Fruit fly (Drosophila melanogaster) whole organism, embryonic: ENCODE measurements around the gene Polr2I.
A peak's percentile ranks its signal among the peaks of the same experiment; 100 is the strongest.

ENCODE experiments used
- Adf1 ChIP-seq: fragments of 200-800 bp; sonication (Bioruptor generic); IDR thresholded peaks from 2 replicates; pipeline ENCODE4 v1.3.6; 2022; ENCODE audit warnings: missing biosample characterization, missing genetic modification characterization
- Atf-2 ChIP-seq: fragments of 200-800 bp; sonication (Bioruptor generic); optimal IDR thresholded peaks from 2 replicates; lab custom pipeline; 2016; ENCODE audit warnings: missing biosample characterization, missing genetic modification characterization
- Atf3 ChIP-seq: fragments of 200-800 bp; sonication (Bioruptor generic); optimal IDR thresholded peaks from 3 replicates; lab custom pipeline; 2016; ENCODE audit warnings: missing biosample characterization, missing genetic modification characterization
- Atf6 ChIP-seq: fragments of 200-800 bp; sonication (Bioruptor generic); IDR thresholded peaks from 2 replicates; pipeline ENCODE4 v1.3.6; 2022; ENCODE audit warnings: missing biosample characterization, missing genetic modification characterization
- CG10654 ChIP-seq: fragments of 200-800 bp; sonication (Bioruptor generic); optimal IDR thresholded peaks from 2 replicates; lab custom pipeline; 2016; ENCODE audit warnings: missing biosample characterization, missing genetic modification characterization
- CG11456 ChIP-seq: fragments of 200-800 bp; sonication (Bioruptor generic); IDR thresholded peaks from 3 replicates; pipeline ENCODE4 v1.3.6; 2022; ENCODE audit warnings: missing biosample characterization, missing genetic modification characterization
- CG11560 ChIP-seq: fragments of 200-800 bp; sonication (Bioruptor generic); IDR thresholded peaks from 3 replicates; pipeline ENCODE4 v1.3.6; 2022; ENCODE audit warnings: missing biosample characterization, missing genetic modification characterization
- CG11695 ChIP-seq: fragments of 200-800 bp; sonication (Bioruptor generic); IDR thresholded peaks from 3 replicates; pipeline ENCODE4 v1.3.6; 2022; ENCODE audit warnings: missing biosample characterization, missing genetic modification characterization
- CG12219 ChIP-seq: fragments of 200-800 bp; sonication (Bioruptor generic); optimal IDR thresholded peaks from 3 replicates; lab custom pipeline; 2018; ENCODE audit warnings: missing biosample characterization, mild to moderate bottlenecking, missing genetic modification characterization
- CG14441 ChIP-seq: fragments of 200-800 bp; sonication (Bioruptor generic); IDR thresholded peaks from 2 replicates; pipeline ENCODE4 v1.3.6; 2022; ENCODE audit warnings: missing biosample characterization, missing genetic modification characterization
- CG16863 ChIP-seq: fragments of 200-800 bp; sonication (Bioruptor generic); optimal IDR thresholded peaks from 3 replicates; lab custom pipeline; 2016; ENCODE audit warnings: missing biosample characterization, missing genetic modification characterization
- CG17361 ChIP-seq: fragments of 200-800 bp; sonication (Bioruptor generic); IDR thresholded peaks from 3 replicates; pipeline ENCODE4 v1.3.6; 2022; ENCODE audit warnings: missing biosample characterization, missing genetic modification characterization
- CG17385 ChIP-seq: fragments of 200-800 bp; sonication (Bioruptor generic); optimal IDR thresholded peaks from 3 replicates; lab custom pipeline; 2018; ENCODE audit warnings: missing biosample characterization, mild to moderate bottlenecking, missing genetic modification characterization
- CG17829 ChIP-seq: fragments of 200-800 bp; optimal IDR thresholded peaks from 2 replicates; lab custom pipeline; 2019; ENCODE audit warnings: missing biosample characterization, mild to moderate bottlenecking, missing genetic modification characterization, moderate library complexity
- CG34224 ChIP-seq: fragments of 200-800 bp; sonication (Bioruptor generic); IDR thresholded peaks from 3 replicates; pipeline ENCODE4 v1.3.6; 2022; ENCODE audit warnings: missing biosample characterization, missing genetic modification characterization; ENCODE audit not compliant: partially characterized antibody
- CG5245 ChIP-seq: fragments of 200-800 bp; sonication (Bioruptor generic); optimal IDR thresholded peaks from 3 replicates; lab custom pipeline; 2016; ENCODE audit warnings: missing biosample characterization, missing genetic modification characterization
- CG9727 ChIP-seq: fragments of 200-800 bp; sonication (Bioruptor generic); optimal IDR thresholded peaks from 3 replicates; lab custom pipeline; 2017; ENCODE audit warnings: missing biosample characterization, mild to moderate bottlenecking, missing genetic modification characterization
- CG9817 ChIP-seq: fragments of 200-800 bp; sonication (Bioruptor generic); optimal IDR thresholded peaks from 2 replicates; lab custom pipeline; 2018; ENCODE audit warnings: missing biosample characterization, mild to moderate bottlenecking, missing genetic modification characterization, moderate library complexity
- CG9876 ChIP-seq: fragments of 200-800 bp; sonication (Bioruptor generic); optimal IDR thresholded peaks from 2 replicates; lab custom pipeline; 2016; ENCODE audit warnings: missing biosample characterization, missing genetic modification characterization
- CkIIα-i1 ChIP-seq: fragments of 200-800 bp; sonication (Bioruptor generic); IDR thresholded peaks from 2 replicates; pipeline ENCODE4 v1.3.6; 2022; ENCODE audit warnings: missing biosample characterization, missing genetic modification characterization
- Dip3 ChIP-seq: fragments of 200-800 bp; sonication (Bioruptor generic); optimal IDR thresholded peaks from 3 replicates; lab custom pipeline; 2016; ENCODE audit warnings: missing biosample characterization, missing genetic modification characterization
- Elba2 ChIP-seq: fragments of 200-800 bp; sonication (Bioruptor generic); optimal IDR thresholded peaks from 3 replicates; lab custom pipeline; 2016; ENCODE audit warnings: missing biosample characterization, missing genetic modification characterization
- Ets97D ChIP-seq: fragments of 200-800 bp; sonication (Bioruptor generic); optimal IDR thresholded peaks from 3 replicates; lab custom pipeline; 2016; ENCODE audit warnings: missing biosample characterization, missing genetic modification characterization
- Fer1 ChIP-seq: fragments of 200-800 bp; sonication (Bioruptor generic); optimal IDR thresholded peaks from 2 replicates; lab custom pipeline; 2017; ENCODE audit warnings: missing biosample characterization, mild to moderate bottlenecking, missing genetic modification characterization
- Fer3 ChIP-seq: fragments of 200-800 bp; sonication (Bioruptor generic); optimal IDR thresholded peaks from 2 replicates; lab custom pipeline; 2018; ENCODE audit warnings: missing biosample characterization, mild to moderate bottlenecking, missing genetic modification characterization, moderate library complexity
- HLH3B ChIP-seq: fragments of 200-800 bp; sonication (Bioruptor generic); IDR thresholded peaks from 2 replicates; pipeline ENCODE4 v1.3.6; 2022; ENCODE audit warnings: missing biosample characterization, missing genetic modification characterization
- Hmx ChIP-seq: fragments of 200-800 bp; sonication (Bioruptor generic); optimal IDR thresholded peaks from 2 replicates; lab custom pipeline; 2016; ENCODE audit warnings: missing biosample characterization, missing genetic modification characterization
- Hsf ChIP-seq: fragments of 200-800 bp; sonication (Bioruptor generic); optimal IDR thresholded peaks from 3 replicates; lab custom pipeline; 2016; ENCODE audit warnings: missing biosample characterization, missing genetic modification characterization
- MTF-1 ChIP-seq: fragments of 200-800 bp; sonication (Bioruptor generic); optimal IDR thresholded peaks from 2 replicates; lab custom pipeline; 2018; ENCODE audit warnings: missing biosample characterization, mild to moderate bottlenecking, missing genetic modification characterization, borderline replicate concordance
- Poxn ChIP-seq: fragments of 200-800 bp; sonication (Bioruptor generic); IDR thresholded peaks from 2 replicates; pipeline ENCODE4 v1.3.6; 2022; ENCODE audit warnings: missing biosample characterization, missing genetic modification characterization
- Rfx ChIP-seq: fragments of 200-800 bp; sonication (Bioruptor generic); IDR thresholded peaks from 2 replicates; pipeline ENCODE4 v1.3.6; 2022; ENCODE audit warnings: missing biosample characterization, missing genetic modification characterization
- Sox102F ChIP-seq: fragments of 200-800 bp; sonication (Bioruptor generic); optimal IDR thresholded peaks from 2 replicates; lab custom pipeline; 2018; ENCODE audit warnings: missing biosample characterization, mild to moderate bottlenecking, missing genetic modification characterization, moderate library complexity
- Stat92E ChIP-seq, 3 experiments: fragments of >200 bp in 2 of 3; fragments of 200-800 bp in 1 of 3; sonication (Bioruptor generic) in 1 of 3; optimal IDR thresholded peaks; 2 replicates each; lab custom pipeline; 2017 to 2019; ENCODE audit warnings: missing biosample characterization in 3 of 3, missing genetic modification characterization in 3 of 3, mild to moderate bottlenecking in 1 of 3, moderate library complexity in 1 of 3
- Xrp1 ChIP-seq: fragments of 200-800 bp; sonication (Bioruptor generic); IDR thresholded peaks from 2 replicates; pipeline ENCODE4 v1.3.6; 2022; ENCODE audit warnings: missing biosample characterization, missing genetic modification characterization
- ato ChIP-seq: fragments of 200-800 bp; sonication (Bioruptor generic); IDR thresholded peaks from 2 replicates; pipeline ENCODE4 v1.3.6; 2022; ENCODE audit warnings: missing biosample characterization, missing genetic modification characterization; ENCODE audit not compliant: partially characterized antibody
- bsh ChIP-seq, 2 experiments: fragments of 200-800 bp; sonication (Bioruptor generic); optimal IDR thresholded peaks; 2 replicates each; lab custom pipeline; 2017 to 2018; ENCODE audit warnings: mild to moderate bottlenecking in 2 of 2, missing biosample characterization in 2 of 2, missing genetic modification characterization in 2 of 2, moderate library complexity in 1 of 2
- disco-r ChIP-seq: fragments of 200-800 bp; sonication (Bioruptor generic); optimal IDR thresholded peaks from 2 replicates; lab custom pipeline; 2016; ENCODE audit warnings: missing biosample characterization, missing genetic modification characterization
- gcm ChIP-seq: fragments of 200-800 bp; sonication (Bioruptor generic); optimal IDR thresholded peaks from 2 replicates; lab custom pipeline; 2019; ENCODE audit warnings: missing biosample characterization, mild to moderate bottlenecking, missing genetic modification characterization, moderate library complexity
- gfzf ChIP-seq: fragments of 200-800 bp; sonication (Bioruptor generic); optimal IDR thresholded peaks from 2 replicates; lab custom pipeline; 2016; ENCODE audit warnings: missing biosample characterization, mild to moderate bottlenecking, missing genetic modification characterization, moderate library complexity
- klu ChIP-seq: fragments of 200-800 bp; sonication (Bioruptor generic); IDR thresholded peaks from 2 replicates; pipeline ENCODE4 v1.3.6; 2022; ENCODE audit warnings: missing biosample characterization, missing genetic modification characterization
- nerfin-1 ChIP-seq: fragments of 200-800 bp; sonication (Bioruptor generic); optimal IDR thresholded peaks from 3 replicates; lab custom pipeline; 2019; ENCODE audit warnings: missing biosample characterization, mild to moderate bottlenecking, missing genetic modification characterization, moderate library complexity
- nom ChIP-seq: fragments of 200-800 bp; sonication (Bioruptor generic); optimal IDR thresholded peaks from 2 replicates; lab custom pipeline; 2017; ENCODE audit warnings: missing biosample characterization, missing genetic modification characterization, mild to moderate bottlenecking, moderate library complexity, missing genetic modification reagents
- pan ChIP-seq, 4 experiments: fragments of >200 bp in 3 of 4; fragments of 200-800 bp in 1 of 4; sonication (Bioruptor generic) in 1 of 4; optimal IDR thresholded peaks in 3 of 4; IDR thresholded peaks in 1 of 4; 2 replicates each; pipeline versions ENCODE4 v1.3.6 to Lab custom; 2017 to 2022; ENCODE audit warnings: missing biosample characterization in 2 of 4, missing genetic modification characterization in 2 of 4, mixed read lengths in 1 of 4
- row ChIP-seq: fragments of 200-800 bp; sonication (Bioruptor generic); IDR thresholded peaks from 3 replicates; pipeline ENCODE4 v1.3.6; 2022; ENCODE audit warnings: missing biosample characterization, missing genetic modification characterization
- sens ChIP-seq: fragments of 200-800 bp; sonication (Bioruptor generic); peaks from one replicate; lab custom pipeline; 2016; ENCODE audit warnings: missing biosample characterization, missing genetic modification characterization
- sens-2 ChIP-seq: fragments of 200-800 bp; sonication (Bioruptor generic); IDR thresholded peaks from 2 replicates; pipeline ENCODE4 v1.3.6; 2022; ENCODE audit warnings: missing biosample characterization, missing genetic modification characterization
- sqz ChIP-seq: fragments of 200-800 bp; sonication (Bioruptor generic); optimal IDR thresholded peaks from 3 replicates; lab custom pipeline; 2018; ENCODE audit warnings: missing biosample characterization, mild to moderate bottlenecking, missing genetic modification characterization
- z ChIP-seq: fragments of 200-800 bp; sonication (Bioruptor generic); IDR thresholded peaks from 3 replicates; pipeline ENCODE4 v1.3.6; 2022; ENCODE audit warnings: missing biosample characterization, missing genetic modification characterization
- zf30C ChIP-seq: fragments of 200-800 bp; sonication (Bioruptor generic); optimal IDR thresholded peaks from 3 replicates; lab custom pipeline; 2018; ENCODE audit warnings: missing biosample characterization, mild to moderate bottlenecking, missing genetic modification characterization

Polr2I gene

dm6 chr3R:14298078-14298896 lies 10.6 kb upstream of the Polr2I start (continued):
- TF ChIP-seq gcm (GFP tag; lab: Kevin White, UChicago) (no peak), Atf3 (GFP tag; lab: Kevin White, UChicago) (no peak), CG11695 (GFP tag; lab: Robert Waterston, UW) (no peak), CG34224 (no peak), Adf1 (GFP tag; lab: Robert Waterston, UW) (no peak), pan (optimal IDR thresholded peaks at IDR 0.05; lab: Kevin White, UChicago) (no peak), pan (GFP tag; optimal IDR thresholded peaks at IDR 0.05 in 1 of 2, IDR thresholded peaks at IDR 0.05 in 1 of 2) (no peak), z (GFP tag; lab: Robert Waterston, UW) (no peak), CG11560 (tag; lab: Robert Waterston, UW) (no peak), klu (GFP tag; lab: Robert Waterston, UW) (no peak), CG16863 (GFP tag; lab: Kevin White, UChicago) (no peak), CG17385 (GFP tag; lab: Kevin White, UChicago) (no peak), Poxn (no peak), Stat92E (GFP tag; optimal IDR thresholded peaks at IDR 0.05; lab: Kevin White, UChicago) (no peak), sens (GFP tag; lab: Kevin White, UChicago) (no peak), CG5245 (GFP tag; lab: Kevin White, UChicago) (no peak), gfzf (peak; percentile 56), CG9727 (GFP tag; lab: Kevin White, UChicago) (no peak), sens-2 (GFP tag; lab: Robert Waterston, UW) (no peak), CG17829 (tag; lab: Kevin White, UChicago) (no peak), disco-r (GFP tag; lab: Kevin White, UChicago) (no peak), Sox102F (no peak), Fer3 (tag; lab: Kevin White, UChicago) (no peak), CkIIα-i1 (GFP tag; lab: Robert Waterston, UW) (no peak), CG17361 (GFP tag; lab: Robert Waterston, UW) (no peak), CG10654 (GFP tag; lab: Kevin White, UChicago) (no peak), Fer1 (GFP tag; lab: Kevin White, UChicago) (no peak), MTF-1 (GFP tag; lab: Kevin White, UChicago) (no peak), nom (GFP tag; lab: Kevin White, UChicago) (peak; percentile 56), Atf-2 (GFP tag; lab: Kevin White, UChicago) (no peak), row (GFP tag; lab: Robert Waterston, UW) (no peak), CG12219 (GFP tag; lab: Kevin White, UChicago) (no peak), Rfx (GFP tag; lab: Robert Waterston, UW) (no peak), Ets97D (GFP tag; lab: Kevin White, UChicago) (no peak), sqz (GFP tag; lab: Kevin White, UChicago) (no peak), zf30C (no peak), HLH3B (no peak), CG9876 (GFP tag; lab: Kevin White, UChicago) (no peak), CG9817 (tag; lab: Kevin White, UChicago) (no peak), Hsf (GFP tag; lab: Kevin White, UChicago) (no peak), Hmx (GFP tag; lab: Kevin White, UChicago) (no peak), Dip3 (GFP tag; lab: Kevin White, UChicago) (no peak), CG14441 (no peak), nerfin-1 (peak; percentile 31), Elba2 (GFP tag; lab: Kevin White, UChicago) (peak; percentile 86), CG11456 (GFP tag; lab: Robert Waterston, UW) (no peak), ato (GFP tag; lab: Robert Waterston, UW) (no peak), Xrp1 (GFP tag; lab: Robert Waterston, UW) (no peak), Atf6 (GFP tag; lab: Robert Waterston, UW) (no peak), bsh (GFP tag; optimal IDR thresholded peaks at IDR 0.05; lab: Kevin White, UChicago) (no peak)
